Worm (Caenorhabditis elegans): Measurements from ENCODE around the gene srv-30.

DNA sequence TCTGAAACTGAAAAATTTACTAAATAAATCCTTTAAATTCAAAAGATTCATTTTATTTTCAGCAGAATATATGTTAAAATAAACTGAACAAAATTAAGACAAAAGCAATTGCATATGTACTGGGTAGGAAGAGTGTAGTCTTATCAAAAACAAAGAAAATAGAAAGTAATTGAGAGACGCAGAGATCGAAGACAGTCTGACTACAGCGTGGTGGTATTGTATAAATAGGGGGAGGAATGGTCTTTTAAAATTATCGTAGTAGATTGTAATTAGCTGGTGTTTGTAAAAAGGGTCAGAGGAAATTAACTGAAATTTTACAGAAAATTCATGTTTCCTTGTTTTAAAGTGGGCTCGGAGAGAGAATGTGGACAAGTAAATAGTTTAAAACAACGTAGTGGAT lies 20.8 kb downstream of the srv-30 start, which contains the start of gene acox-3:
- no peak for TF ChIP-seq skn-1 (tag; optimal IDR thresholded peaks at IDR 0.05)
- TF ChIP-seq unc-39 (tag; optimal IDR thresholded peaks at IDR 0.05) = no peak
- no peak for TF ChIP-seq mml-1 (tag; optimal IDR thresholded peaks at IDR 0.05)
- TF ChIP-seq zag-1 (tag; optimal IDR thresholded peaks at IDR 0.05) = no peak
- TF ChIP-seq elt-2 (tag; optimal IDR thresholded peaks at IDR 0.05) = peak; percentile 77
- TF ChIP-seq hmg-11 (tag; optimal IDR thresholded peaks at IDR 0.05) = no peak
- TF ChIP-seq tbx-2 (tag; optimal IDR thresholded peaks at IDR 0.05) = no peak
- no peak for TF ChIP-seq ceh-82 (tag; optimal IDR thresholded peaks at IDR 0.05)
- no peak for TF ChIP-seq ama-1 (optimal IDR thresholded peaks at IDR 0.05)
- TF ChIP-seq unc-62 (GFP tag; optimal IDR thresholded peaks at IDR 0.05) = no peak
- TF ChIP-seq nhr-28 (tag; optimal IDR thresholded peaks at IDR 0.05) = no peak
- no peak for TF ChIP-seq eor-1 (tag; optimal IDR thresholded peaks at IDR 0.05)
- no peak for TF ChIP-seq ZK546.5 (tag; optimal IDR thresholded peaks at IDR 0.05)
- no peak for TF ChIP-seq mdl-1 (tag; optimal IDR thresholded peaks at IDR 0.05)

Measured in whole organism, L3 larva.